Fruit fly (Drosophila melanogaster) whole organism, prepupa: Measurements from ENCODE around the gene mGluR.

Experiments
- CG10631 ChIP-seq: fragments of 200-800 bp; sonication (Bioruptor generic); optimal IDR thresholded peaks from 2 replicates; lab custom pipeline; 2016; ENCODE audit warnings: missing biosample characterization, missing genetic modification characterization
- CG11762 ChIP-seq: fragments of 200-800 bp; sonication (Bioruptor generic); optimal IDR thresholded peaks from 3 replicates; lab custom pipeline; 2016; ENCODE audit warnings: missing biosample characterization, missing genetic modification characterization; ENCODE audit not compliant: insufficient read depth
- CG15336 ChIP-seq: fragments of 200-800 bp; sonication (Bioruptor generic); IDR thresholded peaks from 2 replicates; pipeline ENCODE4 v1.3.6; 2022; ENCODE audit warnings: missing biosample characterization, missing genetic modification characterization
- CG16779 ChIP-seq: fragments of 200-800 bp; sonication (Bioruptor generic); optimal IDR thresholded peaks from 3 replicates; lab custom pipeline; 2017; ENCODE audit warnings: missing biosample characterization, mild to moderate bottlenecking, missing genetic modification characterization
- CG34406 ChIP-seq: fragments of 200-800 bp; sonication (Bioruptor generic); optimal IDR thresholded peaks from 3 replicates; lab custom pipeline; 2016; ENCODE audit warnings: missing biosample characterization, missing genetic modification characterization
- CG4318 ChIP-seq: fragments of 200-800 bp; sonication (Bioruptor generic); optimal IDR thresholded peaks from 3 replicates; lab custom pipeline; 2017; ENCODE audit warnings: missing biosample characterization, mild to moderate bottlenecking, missing genetic modification characterization
- CG6163 ChIP-seq: fragments of 200-800 bp; sonication (Bioruptor generic); IDR thresholded peaks from 3 replicates; pipeline ENCODE4 v1.3.6; 2022; ENCODE audit warnings: missing biosample characterization, missing genetic modification characterization
- CG6276 ChIP-seq: fragments of 200-800 bp; sonication (Bioruptor generic); optimal IDR thresholded peaks from 2 replicates; lab custom pipeline; 2017; ENCODE audit warnings: missing biosample characterization, mild to moderate bottlenecking, missing genetic modification characterization
- CG6792 ChIP-seq: fragments of 200-800 bp; sonication (Bioruptor generic); optimal IDR thresholded peaks from 3 replicates; lab custom pipeline; 2016; ENCODE audit warnings: missing biosample characterization, missing genetic modification characterization
- CG7368 ChIP-seq: fragments of 200-800 bp; sonication (Bioruptor generic); optimal IDR thresholded peaks from 3 replicates; lab custom pipeline; 2016; ENCODE audit warnings: missing biosample characterization, missing genetic modification characterization
- CG8632 ChIP-seq: fragments of 200-800 bp; sonication (Bioruptor generic); optimal IDR thresholded peaks from 3 replicates; lab custom pipeline; 2016; ENCODE audit warnings: missing biosample characterization, missing genetic modification characterization
- Eip78C ChIP-seq: fragments of 200-800 bp; sonication (Bioruptor generic); peaks from one replicate; lab custom pipeline; 2016; ENCODE audit warnings: missing biosample characterization, missing genetic modification characterization
- Ets21C ChIP-seq: fragments of 200-800 bp; sonication (Bioruptor generic); optimal IDR thresholded peaks from 3 replicates; lab custom pipeline; 2016; ENCODE audit warnings: missing biosample characterization, missing genetic modification characterization
- Ets96B ChIP-seq: fragments of 200-800 bp; optimal IDR thresholded peaks from 2 replicates; lab custom pipeline; 2019; ENCODE audit warnings: missing biosample characterization, mild to moderate bottlenecking, missing genetic modification characterization, moderate library complexity
- Gug ChIP-seq: fragments of 200-800 bp; sonication (Bioruptor generic); IDR thresholded peaks from 2 replicates; pipeline ENCODE4 v1.3.6; 2022; ENCODE audit warnings: missing biosample characterization, missing genetic modification characterization
- Hr38 ChIP-seq: sonication (Bioruptor generic); optimal IDR thresholded peaks from 2 replicates; lab custom pipeline; 2016; ENCODE audit warnings: missing biosample characterization, missing genetic modification characterization
- Hr39 ChIP-seq: fragments of 200-800 bp; sonication (Bioruptor generic); optimal IDR thresholded peaks from 2 replicates; lab custom pipeline; 2016; ENCODE audit warnings: missing biosample characterization, missing genetic modification characterization
- Hr4 ChIP-seq: fragments of 200-800 bp; sonication (Bioruptor generic); optimal IDR thresholded peaks from 3 replicates; lab custom pipeline; 2016; ENCODE audit warnings: missing biosample characterization, missing genetic modification characterization
- Lpt ChIP-seq: fragments of 200-800 bp; sonication (Bioruptor generic); optimal IDR thresholded peaks from 3 replicates; lab custom pipeline; 2016; ENCODE audit warnings: missing biosample characterization, missing genetic modification characterization
- OdsH ChIP-seq: fragments of 200-800 bp; sonication (Bioruptor generic); optimal IDR thresholded peaks from 3 replicates; lab custom pipeline; 2016; ENCODE audit warnings: missing biosample characterization, missing genetic modification characterization
- Smox ChIP-seq: fragments of 200-800 bp; sonication (Bioruptor generic); optimal IDR thresholded peaks from 3 replicates; lab custom pipeline; 2016; ENCODE audit warnings: missing biosample characterization, missing genetic modification characterization
- Sox14 ChIP-seq: fragments of 200-800 bp; sonication (Bioruptor generic); optimal IDR thresholded peaks from 3 replicates; lab custom pipeline; 2016; ENCODE audit warnings: missing biosample characterization, missing genetic modification characterization
- Sox15 ChIP-seq: fragments of 200-800 bp; sonication (Bioruptor generic); optimal IDR thresholded peaks from 3 replicates; lab custom pipeline; 2016; ENCODE audit warnings: missing biosample characterization, missing genetic modification characterization
- acj6 ChIP-seq: fragments of 200-800 bp; sonication (Bioruptor generic); optimal IDR thresholded peaks from 3 replicates; lab custom pipeline; 2016; ENCODE audit warnings: missing biosample characterization, missing genetic modification characterization
- cyc ChIP-seq: fragments of 200-800 bp; sonication (Bioruptor generic); optimal IDR thresholded peaks from 3 replicates; lab custom pipeline; 2016; ENCODE audit warnings: missing biosample characterization, missing genetic modification characterization
- dac ChIP-seq: fragments of 200-800 bp; sonication (Bioruptor generic); optimal IDR thresholded peaks from 2 replicates; lab custom pipeline; 2017; ENCODE audit warnings: missing biosample characterization, mild to moderate bottlenecking, missing genetic modification characterization
- dsx ChIP-seq: fragments of 200-800 bp; optimal IDR thresholded peaks from 3 replicates; lab custom pipeline; 2019; ENCODE audit warnings: missing biosample characterization, mild to moderate bottlenecking, missing genetic modification characterization, moderate library complexity; ENCODE audit not compliant: poor library complexity, severe bottlenecking
- eg ChIP-seq: fragments of 200-800 bp; sonication (Bioruptor generic); IDR thresholded peaks from 3 replicates; pipeline ENCODE4 v1.3.6; 2022; ENCODE audit warnings: missing biosample characterization, missing genetic modification characterization
- esn ChIP-seq: fragments of 200-800 bp; sonication (Bioruptor generic); optimal IDR thresholded peaks from 2 replicates; lab custom pipeline; 2016; ENCODE audit warnings: missing biosample characterization, mild to moderate bottlenecking, missing genetic modification characterization, moderate library complexity
- fd85E ChIP-seq: fragments of 200-800 bp; sonication (Bioruptor generic); optimal IDR thresholded peaks from 3 replicates; lab custom pipeline; 2016; ENCODE audit warnings: missing biosample characterization, missing genetic modification characterization
- lz ChIP-seq: fragments of 200-800 bp; sonication (Bioruptor generic); optimal IDR thresholded peaks from 3 replicates; lab custom pipeline; 2016; ENCODE audit warnings: missing biosample characterization, missing genetic modification characterization
- pdm3 ChIP-seq: fragments of 200-800 bp; sonication (Bioruptor generic); optimal IDR thresholded peaks from 3 replicates; lab custom pipeline; 2016; ENCODE audit warnings: missing biosample characterization, missing genetic modification characterization
- salr ChIP-seq, 2 experiments: fragments of 200-800 bp; sonication (Bioruptor generic); optimal IDR thresholded peaks; 3 replicates each; lab custom pipeline; 2016 to 2018; ENCODE audit warnings: missing biosample characterization in 2 of 2, missing genetic modification characterization in 2 of 2, mild to moderate bottlenecking in 1 of 2
- svp ChIP-seq: fragments of 200-800 bp; sonication (Bioruptor generic); peaks from one replicate; lab custom pipeline; 2016; ENCODE audit warnings: missing biosample characterization, missing genetic modification characterization

Gene mGluR

DNA sequence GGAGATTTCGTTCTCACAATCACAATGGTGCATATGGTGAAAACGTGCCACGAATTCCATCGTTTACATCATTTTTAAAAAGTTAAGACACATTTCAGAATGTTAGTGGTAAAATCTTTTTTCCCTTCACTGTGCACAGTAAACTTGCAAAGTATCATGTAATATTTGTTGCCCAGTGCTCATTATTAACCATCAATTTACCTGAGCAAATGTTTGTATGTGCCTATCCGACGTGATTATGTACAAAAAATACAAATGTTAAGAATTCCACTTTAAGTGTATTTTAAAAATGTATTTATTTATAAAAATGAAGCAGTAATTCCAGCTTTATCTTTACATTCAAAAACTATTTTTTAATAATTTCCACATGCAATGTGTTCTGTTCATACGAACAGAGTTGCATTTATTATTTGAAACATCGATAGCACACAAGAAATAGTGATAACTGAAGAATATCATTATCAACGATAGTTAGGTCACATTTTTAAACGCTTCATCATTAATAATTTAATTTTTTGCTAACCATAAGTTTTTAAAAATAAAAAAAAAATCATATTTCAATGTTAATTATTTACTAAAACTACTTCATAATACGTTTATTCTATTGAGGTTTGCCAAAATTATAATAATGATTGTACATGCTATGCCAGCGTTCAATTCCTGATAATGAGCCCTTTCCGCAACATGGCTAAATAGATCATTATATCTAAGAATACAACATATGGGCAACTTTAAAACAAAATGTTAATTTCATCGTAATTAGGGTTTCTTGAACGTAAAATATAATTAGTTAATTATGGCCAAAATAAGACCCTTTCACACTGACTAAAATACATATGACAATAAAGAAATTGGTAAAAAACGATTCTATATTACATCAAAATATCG, 6.1 kb upstream of the mGluR start, which contains the start of gene eIF4G1:
Gene eIF4G1 (minus strand): TSS at position 405 of the 888 bp plus-strand sequence.
- TF ChIP-seq salr (GFP tag; optimal IDR thresholded peaks at IDR 0.05; lab: Kevin White, UChicago) (peak in 1 of 2 experiments; percentile 6), lz (peak; percentile 8), OdsH (GFP tag; lab: Kevin White, UChicago) (no peak), Eip78C (GFP tag; lab: Kevin White, UChicago) (peak; percentile 67)
- TF ChIP-seq, all 60 proteins: peak for 3

DNA sequence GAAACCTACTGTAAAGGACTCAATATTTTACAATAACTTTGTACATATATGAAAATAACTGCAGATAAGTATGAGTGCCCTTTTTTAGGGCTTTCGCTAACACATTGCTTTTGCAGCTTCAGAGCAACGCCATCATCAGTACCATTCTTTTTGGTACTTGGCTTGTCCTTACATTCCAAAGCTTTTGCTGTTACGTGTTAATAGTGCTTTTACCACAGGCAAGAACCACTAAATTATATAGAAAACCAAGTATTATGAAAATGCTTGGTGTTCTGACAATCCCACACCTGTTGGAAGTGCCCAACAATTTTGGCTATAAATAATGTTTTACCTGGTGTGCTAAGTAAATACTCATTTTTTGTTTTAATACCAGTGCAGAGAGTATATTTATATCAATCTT, 500 bp downstream of the mGluR start:
- no peak for TF ChIP-seq acj6
- no peak for TF ChIP-seq Smox (GFP tag; lab: Kevin White, UChicago)
- TF ChIP-seq Sox15 (GFP tag; lab: Kevin White, UChicago) = no peak
- no peak for TF ChIP-seq cyc (GFP tag; lab: Kevin White, UChicago)
- no peak for TF ChIP-seq CG6163 (GFP tag; lab: Robert Waterston, UW)
- no peak for TF ChIP-seq CG16779 (tag; lab: Kevin White, UChicago)

DNA sequence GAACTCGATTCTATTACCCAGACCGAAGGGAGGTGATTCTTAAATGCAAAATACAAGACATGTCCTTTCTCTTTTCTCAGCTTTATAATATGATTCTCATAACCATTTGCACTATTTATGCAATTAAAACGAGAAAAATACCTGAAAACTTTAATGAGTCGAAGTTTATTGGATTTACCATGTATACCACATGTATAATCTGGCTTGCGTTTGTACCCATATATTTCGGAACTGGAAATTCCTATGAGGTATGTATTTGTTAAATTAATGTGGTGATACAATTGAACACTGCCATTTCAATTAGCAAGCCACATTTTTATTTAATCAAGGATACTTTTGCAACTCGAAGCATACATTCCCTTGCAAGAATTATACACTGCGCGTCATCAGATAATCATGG, 7.7 kb downstream of the mGluR start:
- TF ChIP-seq CG6163 (GFP tag; lab: Robert Waterston, UW) = no peak
- TF ChIP-seq Eip78C (GFP tag; lab: Kevin White, UChicago) = no peak
- no peak for TF ChIP-seq fd85E (GFP tag; lab: Kevin White, UChicago)
- no peak for TF ChIP-seq Sox15 (GFP tag; lab: Kevin White, UChicago)
- no peak for TF ChIP-seq eg (GFP tag; lab: Robert Waterston, UW)
- no peak for TF ChIP-seq CG6276 (GFP tag; lab: Kevin White, UChicago)
- TF ChIP-seq CG10631 (GFP tag; lab: Kevin White, UChicago) = no peak
- no peak for TF ChIP-seq Lpt (GFP tag; lab: Kevin White, UChicago)
- TF ChIP-seq Ets21C (GFP tag; lab: Kevin White, UChicago) = no peak
- TF ChIP-seq dsx (GFP tag; lab: Kevin White, UChicago) = no peak
- no peak for TF ChIP-seq CG34406 (GFP tag; lab: Kevin White, UChicago)
- no peak for TF ChIP-seq CG11762 (GFP tag; lab: Kevin White, UChicago)
- TF ChIP-seq dac = no peak
- no peak for TF ChIP-seq Hr4 (GFP tag; lab: Kevin White, UChicago)
- no peak for TF ChIP-seq Hr38 (GFP tag; lab: Kevin White, UChicago)
- TF ChIP-seq Hr39 (GFP tag; lab: Kevin White, UChicago) = no peak
- TF ChIP-seq esn (GFP tag; lab: Kevin White, UChicago) = no peak

DNA sequence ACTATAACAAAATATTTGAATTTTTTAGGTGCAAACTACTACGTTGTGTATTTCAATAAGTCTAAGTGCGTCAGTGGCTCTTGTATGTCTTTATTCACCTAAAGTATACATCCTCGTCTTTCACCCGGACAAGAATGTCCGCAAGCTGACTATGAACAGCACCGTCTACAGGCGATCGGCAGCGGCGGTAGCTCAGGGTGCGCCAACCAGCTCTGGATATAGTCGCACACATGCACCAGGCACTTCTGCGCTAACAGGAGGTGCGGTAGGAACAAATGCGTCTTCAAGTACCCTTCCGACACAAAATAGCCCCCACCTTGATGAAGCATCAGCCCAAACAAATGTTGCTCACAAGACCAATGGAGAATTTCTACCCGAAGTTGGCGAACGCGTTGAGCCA, 9.6 kb downstream of the mGluR start:
- TF ChIP-seq CG4318 (GFP tag; lab: Kevin White, UChicago) = no peak
- TF ChIP-seq Hr4 (GFP tag; lab: Kevin White, UChicago) = no peak
- TF ChIP-seq Gug (GFP tag; lab: Robert Waterston, UW) = no peak
- TF ChIP-seq CG6163 (GFP tag; lab: Robert Waterston, UW) = no peak
- TF ChIP-seq Ets21C (GFP tag; lab: Kevin White, UChicago) = no peak
- TF ChIP-seq Eip78C (GFP tag; lab: Kevin White, UChicago) = no peak
- no peak for TF ChIP-seq CG7368 (GFP tag; lab: Kevin White, UChicago)
- no peak for TF ChIP-seq Sox14 (GFP tag; lab: Kevin White, UChicago)
- TF ChIP-seq Smox (GFP tag; lab: Kevin White, UChicago) = no peak
- no peak for TF ChIP-seq fd85E (GFP tag; lab: Kevin White, UChicago)

DNA sequence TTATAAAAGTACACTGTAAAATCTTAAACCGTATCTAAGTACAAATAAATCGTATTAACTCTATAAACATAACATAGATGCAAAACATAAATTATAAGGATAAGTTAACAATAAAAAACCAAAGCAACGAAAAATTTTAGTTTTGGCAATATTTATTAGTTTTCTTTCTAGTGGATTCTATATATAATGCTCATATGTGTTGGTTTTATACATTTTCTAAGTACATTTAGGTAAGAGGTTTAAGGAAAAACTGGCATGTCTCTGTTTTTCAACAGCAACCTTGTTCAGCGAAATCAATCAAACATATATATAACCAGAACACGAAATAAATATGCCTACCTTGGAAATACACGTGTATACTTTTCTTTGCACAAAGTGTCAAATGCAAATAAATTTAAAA, 12.7 kb downstream of the mGluR start:
- TF ChIP-seq pdm3 = no peak
- TF ChIP-seq CG15336 (GFP tag; lab: Robert Waterston, UW) = no peak
- TF ChIP-seq CG8632 = no peak
- TF ChIP-seq Ets96B (tag; lab: Kevin White, UChicago) = no peak
- no peak for TF ChIP-seq CG6792 (GFP tag; lab: Kevin White, UChicago)
- no peak for TF ChIP-seq svp (GFP tag; lab: Kevin White, UChicago)
